Fruit fly (Drosophila melanogaster): Measurements from ENCODE around the gene GluRS-m.

GluRS-m gene

DNA sequence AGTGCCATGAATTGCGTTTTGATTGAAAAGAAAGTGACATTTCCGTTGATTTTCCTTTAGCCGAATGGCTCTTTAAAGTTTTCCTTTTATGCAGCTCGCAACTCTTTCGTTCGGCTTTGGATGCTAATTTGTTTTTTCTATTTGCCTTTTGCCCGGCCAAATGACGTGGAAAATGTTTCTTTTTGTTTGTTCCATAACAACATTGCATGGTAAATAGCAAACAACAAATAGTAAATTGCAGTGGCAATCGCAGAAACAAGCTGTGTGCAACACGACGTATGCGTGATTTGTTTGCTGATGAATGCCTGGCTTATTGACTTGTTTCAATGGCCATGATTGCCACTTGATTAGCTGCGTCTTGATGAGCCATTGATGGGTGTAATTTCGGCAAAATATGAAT, 12.5 kb upstream of the GluRS-m start:
- TF ChIP-seq esg (GFP tag; conservative IDR thresholded peaks at IDR 0.05) (no peak), Vsx1 (GFP tag; optimal IDR thresholded peaks at IDR 0.05) (peak; percentile 15), CG8765 (GFP tag; IDR thresholded peaks at IDR 0.05) (no peak), ato (GFP tag; IDR thresholded peaks at IDR 0.05; ENCODE audit: partially characterized antibody) (no peak), fd64A (GFP tag; optimal IDR thresholded peaks at IDR 0.05) (peak; percentile 62), CG2202 (tag; optimal IDR thresholded peaks at IDR 0.05) (no peak), bowl (GFP tag; IDR thresholded peaks at IDR 0.05) (no peak), grn (GFP tag; optimal IDR thresholded peaks at IDR 0.05) (no peak), CG13424 (tag; optimal IDR thresholded peaks at IDR 0.05) (no peak), Bteb2 (GFP tag; optimal IDR thresholded peaks at IDR 0.05) (no peak), jing (GFP tag; optimal IDR thresholded peaks at IDR 0.05) (no peak), CG9437 (GFP tag; optimal IDR thresholded peaks at IDR 0.05) (no peak), CG4730 (GFP tag; IDR thresholded peaks at IDR 0.05) (no peak), cwo (GFP tag; optimal IDR thresholded peaks at IDR 0.05) (no peak), CG1603 (tag; optimal IDR thresholded peaks at IDR 0.05) (peak; percentile 60), hbn (GFP tag; IDR thresholded peaks at IDR 0.05; ENCODE audit: partially characterized antibody) (no peak), CG7839 (tag; optimal IDR thresholded peaks at IDR 0.05) (no peak), CG2129 (GFP tag; IDR thresholded peaks at IDR 0.05; ENCODE audit: partially characterized antibody) (no peak), tx (GFP tag; optimal IDR thresholded peaks at IDR 0.05) (no peak), bigmax (GFP tag; optimal IDR thresholded peaks at IDR 0.05) (no peak), NK7.1 (GFP tag; optimal IDR thresholded peaks at IDR 0.05) (no peak), Blimp-1 (GFP tag; optimal IDR thresholded peaks at IDR 0.05) (peak; percentile 53), prd (optimal IDR thresholded peaks at IDR 0.05) (no peak), prd (GFP tag; IDR thresholded peaks at IDR 0.05) (no peak), CG9932 (GFP tag; IDR thresholded peaks at IDR 0.05) (no peak), CG13624 (GFP tag; optimal IDR thresholded peaks at IDR 0.05) (no peak), Dfd (GFP tag; optimal IDR thresholded peaks at IDR 0.05) (no peak), CkIIα-i1 (GFP tag; IDR thresholded peaks at IDR 0.05) (no peak), CG13775 (GFP tag; optimal IDR thresholded peaks at IDR 0.05) (no peak), CG3065 (GFP tag; optimal IDR thresholded peaks at IDR 0.05) (no peak), tup (GFP tag; optimal IDR thresholded peaks at IDR 0.05) (no peak), lab (GFP tag; optimal IDR thresholded peaks at IDR 0.05) (no peak), CG5180 (GFP tag; optimal IDR thresholded peaks at IDR 0.05) (peak; percentile 56), usp (GFP tag; optimal IDR thresholded peaks at IDR 0.05) (no peak), fd96Cb (tag; optimal IDR thresholded peaks at IDR 0.05) (peak; percentile 18), CG12155 (GFP tag; optimal IDR thresholded peaks at IDR 0.05) (no peak), CG8290 (GFP tag; optimal IDR thresholded peaks at IDR 0.05) (no peak), CG8290 (tag; optimal IDR thresholded peaks at IDR 0.05) (no peak), nerfin-2 (GFP tag; IDR thresholded peaks at IDR 0.05; ENCODE audit: partially characterized antibody) (no peak), repo (GFP tag; optimal IDR thresholded peaks at IDR 0.05) (no peak), CG17802 (tag; optimal IDR thresholded peaks at IDR 0.05) (no peak), CG12942 (GFP tag; optimal IDR thresholded peaks at IDR 0.05) (peak; percentile 22), rib (GFP tag; IDR thresholded peaks at IDR 0.05) (no peak), gcm (GFP tag; optimal IDR thresholded peaks at IDR 0.05) (no peak), lov (optimal IDR thresholded peaks at IDR 0.05) (no peak), lov (GFP tag; IDR thresholded peaks at IDR 0.05) (0 out of 3 replicates have a peak, but pooled peaks have one; percentile 20), CG9215 (GFP tag; IDR thresholded peaks at IDR 0.05) (no peak), bcd (GFP tag; optimal IDR thresholded peaks at IDR 0.05) (no peak), zf30C (GFP tag; optimal IDR thresholded peaks at IDR 0.05) (no peak), CG11560 (tag; IDR thresholded peaks at IDR 0.05) (no peak), Dref (GFP tag; IDR thresholded peaks at IDR 0.05) (no peak), gt (GFP tag; IDR thresholded peaks at IDR 0.05) (no peak)

Measured in whole organism, embryonic.